Worm (Caenorhabditis elegans) whole organism, young adult: ENCODE data around the gene lys-5.
A peak's percentile ranks its signal among the peaks of the same experiment; 100 is the strongest.

ENCODE experiments used
- B0261.1 ChIP-seq: sonication (generic microtip); optimal IDR thresholded peaks from 2 replicates; lab custom pipeline; 2016; ENCODE audit warnings: mild to moderate bottlenecking, missing genetic modification characterization, moderate library complexity, missing compliant biosample characterization
- C17E4.6 ChIP-seq: fragments of 200-800 bp; sonication (Bioruptor generic); IDR thresholded peaks from 2 replicates; pipeline ENCODE4 v1.3.6; 2022; ENCODE audit warnings: missing genetic modification reagents, missing genetic modification characterization, missing compliant biosample characterization
- F10E7.11 ChIP-seq: sonication (generic microtip); optimal IDR thresholded peaks from 2 replicates; lab custom pipeline; 2017; ENCODE audit warnings: mild to moderate bottlenecking, missing genetic modification characterization, moderate library complexity, missing compliant biosample characterization
- F37B4.10 ChIP-seq: fragments of 200-800 bp; sonication (Bioruptor generic); IDR thresholded peaks from 2 replicates; pipeline ENCODE4 v1.3.6; 2022; ENCODE audit warnings: missing genetic modification characterization, missing compliant biosample characterization
- F57C9.4 ChIP-seq: sonication (generic microtip); optimal IDR thresholded peaks from 2 replicates; lab custom pipeline; 2017; ENCODE audit warnings: mild to moderate bottlenecking, missing genetic modification characterization, missing compliant biosample characterization
- K12H6.12 ChIP-seq: fragments of 200-800 bp; sonication (Bioruptor generic); optimal IDR thresholded peaks from 2 replicates; lab custom pipeline; 2018; ENCODE audit warnings: mild to moderate bottlenecking, missing genetic modification characterization, missing compliant biosample characterization
- T07F8.4 ChIP-seq: sonication (generic microtip); optimal IDR thresholded peaks from 2 replicates; lab custom pipeline; 2016; ENCODE audit warnings: mild to moderate bottlenecking, missing genetic modification characterization, moderate library complexity, missing compliant biosample characterization
- T26A5.8 ChIP-seq: sonication (generic microtip); optimal IDR thresholded peaks from 2 replicates; lab custom pipeline; 2016; ENCODE audit warnings: missing genetic modification characterization, missing compliant biosample characterization
- Y56A3A.18 ChIP-seq: fragments of 200-800 bp; sonication (Bioruptor generic); IDR thresholded peaks from 2 replicates; pipeline ENCODE4 v1.3.6; 2022; ENCODE audit warnings: missing genetic modification reagents, missing genetic modification characterization, missing compliant biosample characterization
- Y67H2A.10 ChIP-seq: fragments of 200-800 bp; sonication (Bioruptor generic); conservative IDR thresholded peaks from 2 replicates; pipeline ENCODE4 v1.3.6; 2022; ENCODE audit warnings: missing genetic modification reagents, missing genetic modification characterization, missing compliant biosample characterization
- Y95B8A.8 ChIP-seq: fragments of 200-800 bp; sonication (Bioruptor generic); IDR thresholded peaks from 2 replicates; pipeline ENCODE4 v1.3.6; 2022; ENCODE audit warnings: missing genetic modification reagents, missing genetic modification characterization, missing compliant biosample characterization
- atf-7 ChIP-seq: sonication (generic microtip); optimal IDR thresholded peaks from 2 replicates; lab custom pipeline; 2017; ENCODE audit warnings: mild to moderate bottlenecking, missing genetic modification characterization, missing compliant biosample characterization
- attf-5 ChIP-seq: fragments of 200-800 bp; sonication (Bioruptor generic); optimal IDR thresholded peaks from 2 replicates; lab custom pipeline; 2018; ENCODE audit warnings: mild to moderate bottlenecking, missing genetic modification characterization, missing compliant biosample characterization
- cebp-1 ChIP-seq, 2 experiments: fragments of 200-800 bp in 1 of 2; sonication (Bioruptor generic) in 1 of 2; sonication (generic microtip) in 1 of 2; IDR thresholded peaks in 1 of 2; optimal IDR thresholded peaks in 1 of 2; 2 replicates each; pipeline versions ENCODE4 v1.3.6 to Lab custom; 2017 to 2022; ENCODE audit warnings: missing compliant biosample characterization in 2 of 2, missing genetic modification characterization in 2 of 2, mild to moderate bottlenecking in 1 of 2, missing genetic modification reagents in 1 of 2, moderate library complexity in 1 of 2
- ceh-27 ChIP-seq: fragments of 200-800 bp; sonication (Bioruptor generic); optimal IDR thresholded peaks from 2 replicates; lab custom pipeline; 2018; ENCODE audit warnings: mild to moderate bottlenecking, missing genetic modification characterization, moderate library complexity, missing compliant biosample characterization
- ceh-91 ChIP-seq: fragments of 200-800 bp; sonication (Bioruptor generic); IDR thresholded peaks from 2 replicates; pipeline ENCODE4 v1.3.6; 2022; ENCODE audit warnings: missing genetic modification reagents, missing genetic modification characterization, missing compliant biosample characterization
- die-1 ChIP-seq: sonication (generic microtip); optimal IDR thresholded peaks from 2 replicates; lab custom pipeline; 2016; ENCODE audit warnings: missing genotype, mild to moderate bottlenecking, missing genetic modification characterization, missing compliant biosample characterization
- egl-44 ChIP-seq: fragments of 200-800 bp; sonication (Bioruptor generic); IDR thresholded peaks from 2 replicates; pipeline ENCODE4 v1.3.6; 2022; ENCODE audit warnings: missing genetic modification reagents, missing genetic modification characterization, missing compliant biosample characterization
- egrh-3 ChIP-seq: fragments of 200-800 bp; sonication (Bioruptor generic); IDR thresholded peaks from 2 replicates; pipeline ENCODE4 v1.3.6; 2022; ENCODE audit warnings: missing genetic modification reagents, missing genetic modification characterization, missing compliant biosample characterization
- gei-17 ChIP-seq: fragments of 200-800 bp; sonication (Bioruptor generic); optimal IDR thresholded peaks from 2 replicates; lab custom pipeline; 2018; ENCODE audit warnings: mild to moderate bottlenecking, missing genetic modification characterization, missing compliant biosample characterization
- hrde-1 ChIP-seq: sonication (generic microtip); optimal IDR thresholded peaks from 2 replicates; lab custom pipeline; 2016; ENCODE audit warnings: missing genetic modification characterization, mild to moderate bottlenecking, missing compliant biosample characterization, moderate library complexity, missing genotype, missing genetic modification reagents, borderline replicate concordance
- lsy-27 ChIP-seq: sonication (generic microtip); optimal IDR thresholded peaks from 2 replicates; lab custom pipeline; 2017; ENCODE audit warnings: missing genetic modification characterization, mild to moderate bottlenecking, missing compliant biosample characterization, antibody characterized with exemption, missing genotype, borderline replicate concordance; ENCODE audit not compliant: insufficient read depth
- madf-10 ChIP-seq: sonication (generic microtip); optimal IDR thresholded peaks from 2 replicates; lab custom pipeline; 2016; ENCODE audit warnings: mild to moderate bottlenecking, missing genetic modification characterization, missing compliant biosample characterization
- madf-8 ChIP-seq: fragments of 200-800 bp; sonication (Bioruptor generic); conservative IDR thresholded peaks from 2 replicates; pipeline ENCODE4 v1.3.6; 2022; ENCODE audit warnings: missing genetic modification reagents, missing genetic modification characterization, missing compliant biosample characterization
- mcd-1 ChIP-seq: fragments of 200-800 bp; sonication (Bioruptor generic); IDR thresholded peaks from 2 replicates; pipeline ENCODE4 v1.3.6; 2022; ENCODE audit warnings: missing genetic modification reagents, missing genetic modification characterization, missing compliant biosample characterization
- nfya-1 ChIP-seq: sonication (generic microtip); optimal IDR thresholded peaks from 2 replicates; lab custom pipeline; 2017; ENCODE audit warnings: antibody characterized with exemption, missing compliant biosample characterization, missing genetic modification characterization, borderline replicate concordance; ENCODE audit not compliant: insufficient read depth
- nfya-2 ChIP-seq: fragments of 200-800 bp; sonication (Bioruptor generic); IDR thresholded peaks from 2 replicates; pipeline ENCODE4 v1.3.6; 2022; ENCODE audit warnings: missing genetic modification reagents, missing genetic modification characterization, missing compliant biosample characterization
- nfyb-1 ChIP-seq: fragments of 200-800 bp; sonication (Bioruptor generic); IDR thresholded peaks from 2 replicates; pipeline ENCODE4 v1.3.6; 2022; ENCODE audit warnings: missing genetic modification reagents, missing genetic modification characterization, missing compliant biosample characterization
- nhr-120 ChIP-seq: fragments of 200-800 bp; sonication (Bioruptor generic); IDR thresholded peaks from 2 replicates; pipeline ENCODE4 v1.3.6; 2022; ENCODE audit warnings: missing genetic modification characterization, missing compliant biosample characterization
- nhr-27 ChIP-seq: fragments of 200-800 bp; sonication (Bioruptor generic); optimal IDR thresholded peaks from 2 replicates; lab custom pipeline; 2018; ENCODE audit warnings: mild to moderate bottlenecking, missing genetic modification characterization, moderate library complexity, missing compliant biosample characterization
- nhr-80 ChIP-seq: sonication (generic microtip); optimal IDR thresholded peaks from 2 replicates; lab custom pipeline; 2016; ENCODE audit warnings: missing genetic modification characterization, missing compliant biosample characterization
- pha-4 ChIP-seq: fragments of 150-350 bp; sonication (generic microtip); optimal IDR thresholded peaks from 2 replicates; lab custom pipeline; 2014; ENCODE audit warnings: missing biosample characterization, missing genetic modification reagents, missing genetic modification characterization
- sdz-38 ChIP-seq: sonication (generic microtip); optimal IDR thresholded peaks from 2 replicates; lab custom pipeline; 2016; ENCODE audit warnings: missing genotype, missing genetic modification characterization, missing compliant biosample characterization
- sea-2 ChIP-seq: fragments of 200-800 bp; sonication (Bioruptor generic); IDR thresholded peaks from 2 replicates; pipeline ENCODE4 v1.3.6; 2022; ENCODE audit warnings: missing genetic modification characterization, missing compliant biosample characterization
- snpc-1.3 ChIP-seq: sonication (generic microtip); optimal IDR thresholded peaks from 2 replicates; lab custom pipeline; 2017; ENCODE audit warnings: missing genetic modification characterization, mild to moderate bottlenecking, missing compliant biosample characterization, antibody characterized with exemption, moderate library complexity, missing genotype, missing genetic modification reagents; ENCODE audit not compliant: insufficient read depth
- snpc-4 ChIP-seq, 5 experiments: fragments of 150-350 bp in 1 of 5; sonication (generic microtip) in 4 of 5; optimal IDR thresholded peaks; 2 replicates each; lab custom pipeline; 2014 to 2018; ENCODE audit warnings: missing genetic modification characterization in 5 of 5, missing biosample characterization in 3 of 5, antibody characterized with exemption in 2 of 5, mild to moderate bottlenecking in 2 of 5, missing compliant biosample characterization in 2 of 5, missing genotype in 2 of 5, moderate library complexity in 2 of 5, missing genetic modification reagents in 1 of 5
- unc-62 ChIP-seq: fragments of 150-350 bp; optimal IDR thresholded peaks from 2 replicates; lab custom pipeline; 2014; ENCODE audit warnings: missing biosample characterization, missing genetic modification reagents, missing genetic modification characterization
- zfh-2 ChIP-seq: fragments of 200-800 bp; sonication (Bioruptor generic); conservative IDR thresholded peaks from 2 replicates; pipeline ENCODE4 v1.3.6; 2022; ENCODE audit warnings: missing genetic modification reagents, missing genetic modification characterization, missing compliant biosample characterization
- ztf-26 ChIP-seq: sonication (generic microtip); optimal IDR thresholded peaks from 2 replicates; lab custom pipeline; 2017; ENCODE audit warnings: missing genetic modification characterization, missing compliant biosample characterization

lys-5 gene

DNA sequence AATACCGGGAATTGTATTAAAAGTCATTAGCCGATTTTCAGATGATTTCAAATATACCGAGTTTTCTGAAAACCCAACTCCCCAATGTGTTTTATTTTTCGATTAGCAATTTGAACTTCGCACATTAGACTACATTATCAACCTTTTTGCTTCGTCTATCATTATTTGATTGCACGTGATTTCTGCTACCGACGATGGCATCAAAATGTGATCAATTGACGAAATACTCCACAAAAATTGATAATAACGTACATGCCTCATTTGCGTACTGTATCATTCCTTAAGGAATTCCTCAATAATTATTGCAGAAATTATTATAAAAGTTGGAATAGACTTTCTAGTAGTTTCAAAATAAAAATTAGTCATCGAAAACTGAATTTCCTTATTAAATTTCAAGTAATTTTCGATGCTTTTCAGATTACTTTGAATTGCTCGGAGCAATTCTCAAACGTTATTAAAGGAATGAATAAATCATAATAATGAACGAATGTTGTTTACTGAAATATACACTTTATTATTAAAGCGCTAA, 1.6 kb downstream of the lys-5 start:
- TF ChIP-seq cebp-1 (GFP tag; IDR thresholded peaks at IDR 0.05; lab: Robert Waterston, UW) (no peak), cebp-1 (tag; optimal IDR thresholded peaks at IDR 0.05; lab: Kevin White, UChicago) (peak; percentile 14), nfya-1 (tag; lab: Kevin White, UChicago) (no peak), snpc-1.3 (no peak), hrde-1 (no peak), nhr-80 (peak; percentile 66)

DNA sequence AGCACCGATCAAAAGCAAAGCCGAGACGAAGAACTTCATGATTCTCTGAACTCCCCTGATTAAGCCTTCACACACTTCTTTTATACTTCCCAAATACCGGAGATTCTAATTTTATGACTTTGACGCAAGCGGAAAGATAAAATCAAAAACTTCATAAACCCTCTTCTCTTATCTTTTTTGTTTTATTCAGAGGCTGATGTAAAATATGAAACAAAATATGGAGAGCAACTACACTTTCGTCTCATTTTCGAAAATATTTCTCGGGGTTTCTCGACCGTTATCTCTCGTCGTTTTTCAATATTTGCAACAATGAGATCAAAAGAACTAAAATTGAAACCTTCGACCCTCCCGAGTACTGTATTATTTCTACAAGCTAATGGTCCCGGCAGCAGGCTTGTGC, 2.3 kb downstream of the lys-5 start, which contains the start of gene lys-4:
TSS of gene lys-4 (minus strand) at position 115 of the 400 bp plus-strand sequence.
- TF ChIP-seq snpc-1.3, result no peak
- no peak for TF ChIP-seq gei-17 (GFP tag; lab: Kevin White, UChicago)
- no peak for TF ChIP-seq zfh-2
- TF ChIP-seq sea-2 (GFP tag; lab: Robert Waterston, UW), result no peak
- TF ChIP-seq madf-8 (GFP tag; lab: Robert Waterston, UW), result no peak
- no peak for TF ChIP-seq C17E4.6
- no peak for TF ChIP-seq F57C9.4 (tag; lab: Kevin White, UChicago)
- no peak for TF ChIP-seq Y95B8A.8 (GFP tag; lab: Robert Waterston, UW)

DNA sequence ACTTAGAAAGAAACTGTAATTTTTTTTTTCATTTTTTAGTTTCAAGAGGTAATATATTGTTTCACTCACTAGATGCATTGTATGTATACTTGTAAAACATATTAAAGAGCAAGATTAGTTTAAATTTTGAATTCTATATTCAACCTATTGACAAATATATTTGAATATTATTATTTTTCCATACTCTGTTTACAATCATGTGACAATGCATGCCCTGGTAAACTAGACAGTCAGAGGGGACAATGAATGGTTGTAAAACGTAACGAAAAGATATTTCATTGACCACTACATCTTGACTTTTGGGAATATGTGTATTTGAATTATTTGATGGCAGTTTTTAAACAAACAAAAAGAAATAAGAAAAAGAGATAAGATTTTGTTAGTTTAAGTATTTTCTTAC, 3.0 kb downstream of the lys-5 start:
- TF ChIP-seq attf-5 (GFP tag; lab: Kevin White, UChicago), result no peak
- TF ChIP-seq die-1 (tag; lab: Kevin White, UChicago), result no peak
- no peak for TF ChIP-seq snpc-4 (GFP tag; optimal IDR thresholded peaks at IDR 0.05; lab: Kevin White, UChicago)
- TF ChIP-seq snpc-4 (tag; optimal IDR thresholded peaks at IDR 0.05; lab: Kevin White, UChicago), result no peak

DNA sequence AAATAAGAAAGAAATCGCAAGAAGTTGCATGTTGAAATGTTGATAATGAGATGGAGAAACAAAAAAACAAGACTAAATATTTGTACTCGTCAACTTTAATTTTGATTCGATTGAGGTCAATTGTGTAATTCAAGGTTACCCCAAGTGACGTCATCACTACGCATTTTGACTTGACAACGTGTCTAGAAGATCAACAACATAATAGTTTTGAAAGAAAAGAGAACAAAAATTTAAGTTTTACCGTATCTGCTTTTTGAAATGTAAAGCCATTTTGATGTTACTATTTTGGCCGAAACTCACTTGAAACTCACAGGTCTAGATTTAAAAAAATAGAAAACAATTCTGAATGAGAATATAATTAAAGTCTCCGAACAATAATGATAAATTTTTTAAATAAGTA, 4.5 kb downstream of the lys-5 start, which contains the start of gene dsl-5:
TSS of gene dsl-5 (minus strand) at position 101 of the 400 bp plus-strand sequence.
- TF ChIP-seq madf-10 (tag; lab: Kevin White, UChicago) (no peak), atf-7 (peak; percentile 43), F10E7.11 (no peak), pha-4 (tag; lab: Kevin White, UChicago) (no peak), Y67H2A.10 (no peak), ztf-26 (tag; lab: Kevin White, UChicago) (no peak), nhr-27 (tag; lab: Kevin White, UChicago) (no peak)

- peak; percentile 90; the same call in 1 of the 2 replicates for TF ChIP-seq egrh-3
- TF ChIP-seq nfyb-1 (GFP tag; lab: Robert Waterston, UW), result 0 out of 2 replicates have a peak, but pooled peaks have one; percentile 44
- 0 out of 2 replicates have a peak, but pooled peaks have one; percentile 68 for TF ChIP-seq F37B4.10 (GFP tag; lab: Robert Waterston, UW)
- peak; percentile 64; the same call in 1 of the 2 replicates for TF ChIP-seq nhr-120 (GFP tag; lab: Robert Waterston, UW)
- peak; percentile 42; the same call in 1 of the 2 replicates for TF ChIP-seq mcd-1
- TF ChIP-seq, all 124 proteins: peak for 5; not testable (repeated sequence) for 119
Observed at ce11 chrIV:11616543-11616942, 8.8 kb downstream of the lys-5 start.

DNA sequence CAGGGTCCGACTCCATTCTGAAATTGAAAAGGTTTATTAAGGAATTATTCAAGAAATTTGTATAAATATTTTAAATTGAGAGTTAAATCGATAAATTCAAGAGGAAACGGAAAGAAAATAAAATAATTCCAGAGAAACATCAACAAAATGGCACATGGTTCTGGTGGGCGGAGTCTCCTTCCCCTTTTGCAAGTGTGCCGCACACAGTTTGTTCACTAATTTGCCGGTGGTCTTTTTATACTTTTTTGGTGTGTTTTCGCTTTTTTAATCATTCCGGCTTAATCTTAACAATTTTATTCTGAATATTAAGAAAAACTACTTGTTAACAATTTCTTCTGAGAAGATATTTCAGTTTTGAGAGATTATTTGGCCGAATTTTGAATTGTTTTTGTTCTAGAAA, 20.5 kb downstream of the lys-5 start, which contains the start of the genes ragc-1 and Y24F12A.1:
TSS of gene ragc-1 (minus strand) at position 25 of the 400 bp plus-strand sequence.
TSS of gene Y24F12A.1 (plus strand) at position 346 of the 400 bp plus-strand sequence.
- no peak for TF ChIP-seq lsy-27 (tag; lab: Kevin White, UChicago)
- 0 out of 2 replicates have a peak, but pooled peaks have one; percentile 11 for TF ChIP-seq egl-44 (GFP tag; lab: Robert Waterston, UW)
- TF ChIP-seq sdz-38 (tag; lab: Kevin White, UChicago), result no peak
- no peak for TF ChIP-seq unc-62 (GFP tag; lab: Kevin White, UChicago)
- peak; percentile 22 for TF ChIP-seq pha-4 (tag; lab: Kevin White, UChicago)
- no peak for TF ChIP-seq B0261.1 (tag; lab: Kevin White, UChicago)
- no peak for TF ChIP-seq Y56A3A.18 (GFP tag; lab: Robert Waterston, UW)
- no peak for TF ChIP-seq ceh-27 (GFP tag; lab: Kevin White, UChicago)
- TF ChIP-seq T26A5.8 (tag; lab: Kevin White, UChicago), result no peak
- TF ChIP-seq K12H6.12, result no peak
- no peak for TF ChIP-seq nfya-2 (GFP tag; lab: Robert Waterston, UW)
- TF ChIP-seq T07F8.4 (tag; lab: Kevin White, UChicago), result no peak
- no peak for TF ChIP-seq madf-8 (GFP tag; lab: Robert Waterston, UW)
- no peak for TF ChIP-seq F10E7.11
- no peak for TF ChIP-seq ztf-26 (tag; lab: Kevin White, UChicago)
- no peak for TF ChIP-seq ceh-91
